Fruit fly (Drosophila melanogaster): Measurements from ENCODE around the gene Pp1-Y2.

Gene Pp1-Y2

DNA sequence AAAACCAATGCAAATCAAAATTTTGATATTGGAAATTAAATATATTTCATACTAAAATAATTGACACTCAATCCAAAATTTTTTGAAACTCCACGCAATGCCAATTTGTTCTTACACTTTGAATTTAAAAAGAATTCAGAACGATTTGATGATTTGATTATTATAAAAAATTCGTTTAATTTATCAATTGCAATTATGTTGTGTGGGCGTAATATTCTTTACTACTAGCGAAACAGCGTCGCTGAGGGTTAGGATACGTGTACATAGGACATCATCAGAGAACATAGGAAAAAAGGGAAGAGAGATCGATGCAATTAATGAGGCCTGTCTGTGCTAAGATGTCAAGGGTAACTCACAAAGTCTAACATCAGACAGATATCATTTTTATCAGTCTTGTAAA, at the start of gene Pp1-Y2:
TSS of gene Pp1-Y2 (minus strand) at position 101 of the 400 bp plus-strand sequence.
- no peak for TF ChIP-seq CG30020 (tag; optimal IDR thresholded peaks at IDR 0.05)
- TF ChIP-seq CG34422 (GFP tag; IDR thresholded peaks at IDR 0.05): no peak
- no peak for TF ChIP-seq CG11504 (tag; optimal IDR thresholded peaks at IDR 0.05)

DNA sequence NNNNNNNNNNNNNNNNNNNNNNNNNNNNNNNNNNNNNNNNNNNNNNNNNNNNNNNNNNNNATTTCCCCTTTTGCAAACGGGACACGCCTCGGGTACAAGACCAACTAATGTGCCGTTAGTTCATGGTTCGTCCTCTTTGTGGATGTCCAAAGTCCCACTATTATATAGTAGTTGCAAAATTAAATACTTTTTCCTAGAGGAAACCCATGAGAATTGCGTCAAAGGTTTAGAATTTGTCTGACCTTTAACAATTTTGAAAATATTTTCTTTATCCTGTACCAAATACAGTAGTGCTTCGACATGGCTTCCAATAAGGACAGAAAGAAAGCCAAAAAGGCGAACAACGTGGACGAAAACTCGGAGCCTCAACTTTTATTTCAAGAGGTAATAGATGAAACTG, 20.9 kb upstream of the Pp1-Y2 start, which contains the start of gene ORY:
TSS of gene ORY (plus strand) at position 301 of the 400 bp plus-strand sequence.
- no peak for TF ChIP-seq kni (GFP tag; optimal IDR thresholded peaks at IDR 0.05)
- TF ChIP-seq da (GFP tag; optimal IDR thresholded peaks at IDR 0.05): no peak
- no peak for TF ChIP-seq CG7987 (GFP tag; optimal IDR thresholded peaks at IDR 0.05)
- TF ChIP-seq CG9817 (tag; optimal IDR thresholded peaks at IDR 0.05): no peak
- no peak for TF ChIP-seq CG3065 (GFP tag; optimal IDR thresholded peaks at IDR 0.05)
- no peak for TF ChIP-seq trh (GFP tag; optimal IDR thresholded peaks at IDR 0.05)
- no peak for TF ChIP-seq Sox100B (GFP tag; optimal IDR thresholded peaks at IDR 0.05)
- TF ChIP-seq CG10979 (tag; optimal IDR thresholded peaks at IDR 0.05): no peak
- no peak for TF ChIP-seq jigr1 (GFP tag; IDR thresholded peaks at IDR 0.05)
- no peak for TF ChIP-seq Dip2 (GFP tag; IDR thresholded peaks at IDR 0.05)
- no peak for TF ChIP-seq CG7786 (GFP tag; optimal IDR thresholded peaks at IDR 0.05)
- TF ChIP-seq trem (tag; optimal IDR thresholded peaks at IDR 0.05): no peak
- no peak for TF ChIP-seq zen2 (GFP tag; IDR thresholded peaks at IDR 0.05; ENCODE audit: partially characterized antibody)
- TF ChIP-seq crol (GFP tag; IDR thresholded peaks at IDR 0.05): no peak
- TF ChIP-seq CG1832 (GFP tag; optimal IDR thresholded peaks at IDR 0.05): no peak

Data from whole organism, embryonic.